Worm (Caenorhabditis elegans): ENCODE data around the gene cisd-1.
A peak's percentile ranks its signal among the peaks of the same experiment; 100 is the strongest.

Gene cisd-1

ce11 chrII:11467541-11467940 lies 1.9 kb downstream of the cisd-1 start, which contains the start of gene klp-17:
Gene klp-17 (minus strand): TSS chrII:11467641.
- TF ChIP-seq efl-3 (GFP tag; optimal IDR thresholded peaks at IDR 0.05), result no peak
- TF ChIP-seq pqm-1 (tag; optimal IDR thresholded peaks at IDR 0.05), result no peak
- no peak for TF ChIP-seq vab-15 (tag; optimal IDR thresholded peaks at IDR 0.05)
- no peak for TF ChIP-seq ces-1 (GFP tag; optimal IDR thresholded peaks at IDR 0.05)
- TF ChIP-seq zip-4 (GFP tag; optimal IDR thresholded peaks at IDR 0.05), result no peak
- no peak for TF ChIP-seq mdl-1 (tag; optimal IDR thresholded peaks at IDR 0.05)

ce11 chrII:11464427-11464944 lies 4.9 kb downstream of the cisd-1 start, which contains the start of the genes aars-1 and rga-1:
Gene aars-1 (minus strand): TSS chrII:11464497.
Gene rga-1 (plus strand): TSS chrII:11464894.
- no peak for TF ChIP-seq egl-27 (tag; optimal IDR thresholded peaks at IDR 0.05)
- peak; percentile 16 for TF ChIP-seq nhr-47 (tag; optimal IDR thresholded peaks at IDR 0.05)
- peak; percentile 61 for TF ChIP-seq rnt-1 (tag; optimal IDR thresholded peaks at IDR 0.05)
- no peak for TF ChIP-seq hlh-4 (tag; optimal IDR thresholded peaks at IDR 0.05)
- TF ChIP-seq nhr-20 (tag; optimal IDR thresholded peaks at IDR 0.05), result peak; percentile 68
- TF ChIP-seq ceh-82 (tag; optimal IDR thresholded peaks at IDR 0.05), result peak in 1 of 3 experiments; percentile 52
- no peak for TF ChIP-seq fkh-4 (tag; optimal IDR thresholded peaks at IDR 0.05; ENCODE audit: borderline replicate concordance)
- peak in 1 of 2 experiments; percentile 16 for TF ChIP-seq ztf-11 (tag; optimal IDR thresholded peaks at IDR 0.05)
- TF ChIP-seq ceh-90 (tag; optimal IDR thresholded peaks at IDR 0.05), result no peak
- TF ChIP-seq mep-1 (tag; optimal IDR thresholded peaks at IDR 0.05), result peak; percentile 76
- TF ChIP-seq nhr-237 (tag; optimal IDR thresholded peaks at IDR 0.05), result no peak
- no peak for TF ChIP-seq mef-2 (tag; optimal IDR thresholded peaks at IDR 0.05)
- TF ChIP-seq grh-1 (GFP tag; IDR thresholded peaks at IDR 0.05), result no peak
- peak; percentile 10 for TF ChIP-seq nhr-90 (tag; optimal IDR thresholded peaks at IDR 0.05; ENCODE audit: poor library complexity)
- no peak for TF ChIP-seq tlp-1 (tag; optimal IDR thresholded peaks at IDR 0.05)
- no peak for TF ChIP-seq unc-86 (tag; optimal IDR thresholded peaks at IDR 0.05)
- TF ChIP-seq unc-130 (tag; optimal IDR thresholded peaks at IDR 0.05), result no peak
- no peak for TF ChIP-seq pax-3 (tag; optimal IDR thresholded peaks at IDR 0.05)
- TF ChIP-seq unc-30 (tag; optimal IDR thresholded peaks at IDR 0.05), result no peak
- no peak for TF ChIP-seq ceh-88 (GFP tag; IDR thresholded peaks at IDR 0.05)
- TF ChIP-seq lin-39 (tag; optimal IDR thresholded peaks at IDR 0.05), result no peak
- no peak for TF ChIP-seq C34B4.2 (tag; optimal IDR thresholded peaks at IDR 0.05)
- no peak for TF ChIP-seq hpl-2 (GFP tag; optimal IDR thresholded peaks at IDR 0.05)
- no peak for TF ChIP-seq nhr-11 (tag; optimal IDR thresholded peaks at IDR 0.05)
- no peak for TF ChIP-seq hlh-17 (GFP tag; optimal IDR thresholded peaks at IDR 0.05; ENCODE audit: borderline replicate concordance)
- no peak for TF ChIP-seq sox-4 (tag; optimal IDR thresholded peaks at IDR 0.05)
- peak; percentile 33 for TF ChIP-seq nhr-19 (GFP tag; conservative IDR thresholded peaks at IDR 0.05)
- TF ChIP-seq xbp-1 (tag; optimal IDR thresholded peaks at IDR 0.05), result peak; percentile 24
- TF ChIP-seq C04F5.9 (tag; optimal IDR thresholded peaks at IDR 0.05), result no peak
- TF ChIP-seq skn-1 (tag; optimal IDR thresholded peaks at IDR 0.05), result peak; percentile 14
- peak; percentile 8 for TF ChIP-seq elt-2 (tag; optimal IDR thresholded peaks at IDR 0.05)
- no peak for TF ChIP-seq fos-1 (tag; optimal IDR thresholded peaks at IDR 0.05)
- peak; percentile 8 for TF ChIP-seq snpc-4 (tag; optimal IDR thresholded peaks at IDR 0.05)
- TF ChIP-seq lin-14 (GFP tag; optimal IDR thresholded peaks at IDR 0.05), result peak; percentile 87
- no peak for TF ChIP-seq ceh-8 (GFP tag; optimal IDR thresholded peaks at IDR 0.05)
- TF ChIP-seq nhr-77 (tag; optimal IDR thresholded peaks at IDR 0.05), result peak; percentile 16
- TF ChIP-seq lin-35 (GFP tag; optimal IDR thresholded peaks at IDR 0.05), result peak in 1 of 2 experiments; percentile 62
- peak; percentile 60 for TF ChIP-seq snu-23 (GFP tag; optimal IDR thresholded peaks at IDR 0.05)
- TF ChIP-seq efl-3 (GFP tag; optimal IDR thresholded peaks at IDR 0.05), result no peak
- no peak for TF ChIP-seq aha-1 (tag; optimal IDR thresholded peaks at IDR 0.05)
- no peak for TF ChIP-seq pag-3 (tag; optimal IDR thresholded peaks at IDR 0.05; ENCODE audit: borderline replicate concordance, insufficient read depth)
- peak; percentile 24 for TF ChIP-seq swsn-7 (tag; optimal IDR thresholded peaks at IDR 0.05)
- no peak for TF ChIP-seq irx-1 (tag; optimal IDR thresholded peaks at IDR 0.05)
- no peak for TF ChIP-seq nhr-12 (tag; optimal IDR thresholded peaks at IDR 0.05)
- no peak for TF ChIP-seq nhr-76 (tag; optimal IDR thresholded peaks at IDR 0.05)
- no peak for TF ChIP-seq unc-98 (GFP tag; IDR thresholded peaks at IDR 0.05)
